Worm (Caenorhabditis elegans): Measurements from ENCODE around the gene col-132.

- TF ChIP-seq lsy-2 (tag; optimal IDR thresholded peaks at IDR 0.05) (peak in 1 of 2 experiments; percentile 88), daf-12 (tag; optimal IDR thresholded peaks at IDR 0.05) (no peak), nhr-11 (tag; optimal IDR thresholded peaks at IDR 0.05) (peak; percentile 68), mes-2 (tag; optimal IDR thresholded peaks at IDR 0.05; ENCODE audit: poor library complexity, severe bottlenecking) (peak; percentile 82), pqm-1 (tag; optimal IDR thresholded peaks at IDR 0.05) (no peak), dpl-1 (GFP tag; optimal IDR thresholded peaks at IDR 0.05) (peak; percentile 90), F37D6.2 (tag; optimal IDR thresholded peaks at IDR 0.05) (no peak), dve-1 (tag; optimal IDR thresholded peaks at IDR 0.05; ENCODE audit: insufficient read depth) (peak; percentile 53), unc-130 (GFP tag; optimal IDR thresholded peaks at IDR 0.05) (peak; percentile 80), ceh-32 (tag; optimal IDR thresholded peaks at IDR 0.05; ENCODE audit: poor library complexity) (no peak)
Observed at ce11 chrIV:13093677-13094076, 2.8 kb upstream of the col-132 start, which contains the start of the genes prcc-1 and C39E9.12.

Data from whole organism, L4 larva.